Worm (Caenorhabditis elegans): ENCODE data around the gene tax-6.

The tax-6 gene

DNA sequence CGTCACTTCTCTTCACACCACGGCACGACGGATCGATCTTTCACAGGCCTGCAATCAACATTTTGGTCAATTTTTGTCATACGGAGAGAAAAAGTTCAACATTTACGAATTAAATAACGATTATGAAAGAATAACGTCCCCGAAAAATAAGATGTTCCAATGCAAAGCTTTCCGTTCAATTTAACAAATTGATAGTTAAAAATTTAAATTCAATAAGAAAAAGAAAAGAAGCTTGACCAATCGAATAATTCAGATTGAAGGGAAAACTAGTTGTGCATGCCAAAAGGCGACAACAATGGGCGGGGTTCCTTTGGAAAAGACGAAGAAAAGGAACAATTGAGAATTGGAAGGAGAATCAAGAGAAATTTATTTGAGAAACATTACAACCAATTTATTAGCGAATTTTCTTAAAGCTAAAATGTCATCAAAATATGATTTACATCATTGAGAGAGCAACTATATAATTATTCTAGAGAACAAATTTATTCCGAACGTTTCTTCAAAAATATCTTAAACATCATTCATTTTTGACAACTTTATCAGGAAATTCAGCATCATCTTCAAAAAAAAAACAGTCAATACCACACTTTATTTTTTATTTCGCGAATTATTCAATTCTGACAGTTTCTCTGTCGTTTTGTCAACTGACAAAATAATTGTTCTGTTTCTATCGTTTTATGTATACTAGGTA lies at the start of gene tax-6:
Gene tax-6 (minus strand): TSS at position 51 of the 691 bp plus-strand sequence.
- no peak for TF ChIP-seq nhr-28 (tag; optimal IDR thresholded peaks at IDR 0.05)
- TF ChIP-seq bed-3 (GFP tag; optimal IDR thresholded peaks at IDR 0.05) = no peak
- peak; percentile 7 for TF ChIP-seq ces-1 (GFP tag; optimal IDR thresholded peaks at IDR 0.05)
- TF ChIP-seq nhr-237 (tag; optimal IDR thresholded peaks at IDR 0.05) = no peak
- TF ChIP-seq flh-1 (GFP tag; optimal IDR thresholded peaks at IDR 0.05) = no peak
- TF ChIP-seq unc-62 (GFP tag; optimal IDR thresholded peaks at IDR 0.05) = no peak

DNA sequence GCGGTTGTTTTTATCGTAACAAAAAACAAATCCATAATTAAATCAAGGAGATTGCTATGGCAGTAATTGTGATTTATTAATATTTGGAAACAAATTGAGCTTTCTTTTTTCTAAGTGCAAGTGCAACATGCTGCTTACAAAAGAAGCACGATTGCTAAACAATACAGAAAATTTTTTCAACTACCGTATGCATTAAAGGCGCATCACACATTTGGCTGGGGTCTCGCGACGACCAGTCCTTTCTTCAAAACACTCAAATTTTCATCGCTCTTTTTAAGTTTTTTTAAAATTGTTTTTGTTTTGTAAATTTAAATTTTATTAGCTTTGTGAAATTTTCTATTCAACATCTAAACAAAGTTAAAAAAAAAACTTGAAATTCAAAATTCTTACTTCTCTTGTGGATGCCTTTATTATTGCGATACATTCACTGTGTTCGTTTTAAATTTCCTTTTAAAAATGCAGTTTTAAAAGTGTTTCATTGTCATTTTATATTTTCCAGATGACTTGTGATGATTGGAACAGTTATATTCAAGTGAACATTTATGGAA lies 45.3 kb upstream of the tax-6 start, which contains the start of gene zim-1:
Gene zim-1 (plus strand): TSS at position 498 of the 548 bp plus-strand sequence.
- TF ChIP-seq tbx-8 (GFP tag; optimal IDR thresholded peaks at IDR 0.05) = no peak
- TF ChIP-seq nhr-76 (tag; optimal IDR thresholded peaks at IDR 0.05) = no peak
- no peak for TF ChIP-seq drap-1 (GFP tag; optimal IDR thresholded peaks at IDR 0.05)
- TF ChIP-seq lin-13 (tag; optimal IDR thresholded peaks at IDR 0.05) = no peak
- TF ChIP-seq nhr-28 (tag; optimal IDR thresholded peaks at IDR 0.05) = no peak
- no peak for TF ChIP-seq zip-8 (tag; optimal IDR thresholded peaks at IDR 0.05)

DNA sequence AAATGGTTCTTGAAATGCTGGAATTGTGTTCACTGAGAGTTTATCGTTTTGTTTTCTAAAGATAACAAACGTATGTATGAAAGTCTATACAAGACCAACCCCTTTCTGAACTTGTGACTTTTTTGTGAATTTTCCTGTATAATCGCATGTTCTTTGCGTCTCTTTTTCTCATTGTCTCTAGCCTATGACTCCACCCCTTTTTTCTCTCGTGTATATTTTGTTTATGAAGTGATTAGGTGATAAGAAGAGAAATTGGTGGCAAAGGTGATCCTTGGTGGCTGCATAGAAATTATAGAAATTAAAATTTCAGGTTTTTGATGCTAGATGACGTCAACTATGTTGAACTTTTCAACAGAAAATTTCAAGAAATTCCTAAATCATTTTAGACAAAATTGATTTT lies 43.6 kb upstream of the tax-6 start, which contains the start of gene T07G12.5:
Gene T07G12.5 (minus strand): TSS at position 101 of the 400 bp plus-strand sequence.
- no peak for TF ChIP-seq nhr-76 (tag; optimal IDR thresholded peaks at IDR 0.05)
- TF ChIP-seq lsy-2 (tag; optimal IDR thresholded peaks at IDR 0.05) = no peak
- TF ChIP-seq lin-32 (GFP tag; optimal IDR thresholded peaks at IDR 0.05) = no peak
- TF ChIP-seq pha-4 (tag; optimal IDR thresholded peaks at IDR 0.05) = no peak

DNA sequence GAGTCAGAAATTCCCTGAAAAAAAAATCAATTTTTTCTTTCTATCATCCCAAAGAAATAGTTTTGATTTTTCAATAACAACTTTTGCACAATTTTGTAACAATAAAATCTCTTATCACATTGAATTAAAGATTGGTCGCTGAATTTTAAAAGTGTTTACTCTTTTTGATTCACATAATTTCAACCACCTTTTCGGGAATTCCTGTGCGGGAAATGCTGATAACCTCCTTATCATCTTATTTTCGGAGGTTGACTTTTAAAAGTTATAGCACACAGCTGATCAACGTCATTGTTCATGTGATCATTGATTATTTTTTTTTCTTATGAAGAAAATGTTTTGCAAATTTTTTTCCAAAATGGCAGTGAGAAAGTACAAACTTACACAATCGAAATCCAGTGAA lies 42.0 kb upstream of the tax-6 start:
- no peak for TF ChIP-seq lin-13 (tag; optimal IDR thresholded peaks at IDR 0.05)
- no peak for TF ChIP-seq sptf-1 (tag; optimal IDR thresholded peaks at IDR 0.05)
- TF ChIP-seq ceh-43 (GFP tag; optimal IDR thresholded peaks at IDR 0.05) = no peak
- no peak for TF ChIP-seq lin-32 (GFP tag; optimal IDR thresholded peaks at IDR 0.05)
- no peak for TF ChIP-seq elt-1 (tag; optimal IDR thresholded peaks at IDR 0.05; ENCODE audit: borderline replicate concordance, insufficient read depth)
- no peak for TF ChIP-seq M03D4.4 (tag; optimal IDR thresholded peaks at IDR 0.05)
- no peak for TF ChIP-seq nhr-76 (tag; optimal IDR thresholded peaks at IDR 0.05)
- TF ChIP-seq nhr-2 (tag; optimal IDR thresholded peaks at IDR 0.05) = no peak
- TF ChIP-seq nhr-28 (tag; optimal IDR thresholded peaks at IDR 0.05) = no peak
- no peak for TF ChIP-seq hlh-1 (tag; optimal IDR thresholded peaks at IDR 0.05)
- TF ChIP-seq snpc-4 (tag; optimal IDR thresholded peaks at IDR 0.05) = no peak
- no peak for TF ChIP-seq mls-2 (tag; optimal IDR thresholded peaks at IDR 0.05)
- no peak for TF ChIP-seq unc-39 (tag; optimal IDR thresholded peaks at IDR 0.05)
- TF ChIP-seq ceh-83 (GFP tag; optimal IDR thresholded peaks at IDR 0.05) = no peak
- no peak for TF ChIP-seq ham-2 (GFP tag; optimal IDR thresholded peaks at IDR 0.05)
- TF ChIP-seq elt-3 (tag; optimal IDR thresholded peaks at IDR 0.05) = no peak
- TF ChIP-seq blmp-1 (tag; optimal IDR thresholded peaks at IDR 0.05) = no peak
- no peak for TF ChIP-seq cnd-1 (tag; optimal IDR thresholded peaks at IDR 0.05)
- no peak for TF ChIP-seq ces-1 (GFP tag; optimal IDR thresholded peaks at IDR 0.05)
- TF ChIP-seq unc-120 (tag; optimal IDR thresholded peaks at IDR 0.05; ENCODE audit: poor library complexity, severe bottlenecking) = no peak

DNA sequence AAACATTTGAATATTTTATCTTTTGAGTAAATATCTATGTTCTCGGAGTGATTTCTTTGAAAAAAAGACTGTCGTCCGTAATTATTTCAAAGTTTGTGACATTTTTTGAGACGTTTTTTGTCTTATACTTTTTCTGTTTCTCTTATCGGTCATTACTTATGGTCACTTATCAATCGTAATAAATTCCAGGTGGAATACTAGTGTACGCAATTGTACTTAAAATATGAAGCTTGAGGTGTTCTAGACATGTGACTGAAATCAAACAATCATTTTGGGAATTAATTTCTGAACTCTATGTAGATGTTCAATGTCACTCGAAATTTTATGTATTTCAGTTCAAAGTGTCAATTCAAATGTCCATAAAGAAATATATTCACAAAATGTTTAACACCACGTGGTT lies 40.9 kb upstream of the tax-6 start:
- TF ChIP-seq mab-5 (tag; optimal IDR thresholded peaks at IDR 0.05) (no peak), blmp-1 (tag; optimal IDR thresholded peaks at IDR 0.05) (no peak), unc-39 (tag; optimal IDR thresholded peaks at IDR 0.05) (no peak), nhr-237 (tag; optimal IDR thresholded peaks at IDR 0.05) (no peak), ceh-39 (tag; optimal IDR thresholded peaks at IDR 0.05) (no peak), cnd-1 (tag; optimal IDR thresholded peaks at IDR 0.05) (no peak)
